Worm (Caenorhabditis elegans): ENCODE measurements around the gene ttbk-8.2.

ttbk-8.2 gene

DNA sequence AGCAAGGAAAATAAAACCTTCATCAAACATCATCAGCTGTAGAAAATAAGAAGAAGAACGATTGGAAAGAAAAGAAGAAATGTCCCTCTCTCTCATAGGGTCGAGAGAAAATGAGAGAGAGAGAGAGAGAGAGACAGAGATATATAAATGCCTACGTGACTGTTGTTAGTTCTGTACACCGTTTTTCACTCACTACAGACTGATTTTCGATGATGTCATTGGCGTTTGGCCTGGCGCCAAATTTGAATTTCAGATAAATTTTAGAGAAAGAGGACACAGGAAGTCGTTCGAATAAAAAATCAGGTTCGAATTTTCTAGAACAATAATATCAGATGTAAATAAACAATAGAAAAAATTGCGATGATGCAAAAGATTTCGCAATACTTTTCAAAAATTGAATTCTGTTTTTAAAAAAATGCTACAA, 24.2 kb downstream of the ttbk-8.2 start (continued):
- peak; percentile 85 for TF ChIP-seq cebp-1 (GFP tag; IDR thresholded peaks at IDR 0.05)
- TF ChIP-seq cebp-1 (tag; optimal IDR thresholded peaks at IDR 0.05), result peak; percentile 94
- no peak for TF ChIP-seq Y56A3A.18 (GFP tag; IDR thresholded peaks at IDR 0.05)
- TF ChIP-seq die-1 (tag; optimal IDR thresholded peaks at IDR 0.05), result no peak
- no peak for TF ChIP-seq F33H1.4 (GFP tag; IDR thresholded peaks at IDR 0.05)
- peak; percentile 48; the same call in 1 of the 2 replicates for TF ChIP-seq K11D2.4 (GFP tag; IDR thresholded peaks at IDR 0.05)
- no peak for TF ChIP-seq nhr-179 (tag; optimal IDR thresholded peaks at IDR 0.05)
- peak; percentile 19 for TF ChIP-seq tbp1 (GFP tag; optimal IDR thresholded peaks at IDR 0.05)
- TF ChIP-seq B0035.1 (tag; optimal IDR thresholded peaks at IDR 0.05), result no peak
- TF ChIP-seq let-526 (GFP tag; IDR thresholded peaks at IDR 0.05), result no peak
- TF ChIP-seq attf-5 (GFP tag; optimal IDR thresholded peaks at IDR 0.05), result peak; percentile 41
- TF ChIP-seq aptf-3 (GFP tag; IDR thresholded peaks at IDR 0.05), result no peak
- peak; percentile 23 for TF ChIP-seq nhr-90 (tag; optimal IDR thresholded peaks at IDR 0.05)
- TF ChIP-seq madf-6 (GFP tag; IDR thresholded peaks at IDR 0.05), result no peak
- TF ChIP-seq egrh-3 (GFP tag; IDR thresholded peaks at IDR 0.05), result no peak
- TF ChIP-seq lin-54 (GFP tag; optimal IDR thresholded peaks at IDR 0.05), result peak; percentile 71
- TF ChIP-seq cebp-2 (GFP tag; IDR thresholded peaks at IDR 0.05), result no peak
- TF ChIP-seq atf-7 (tag; optimal IDR thresholded peaks at IDR 0.05), result peak; percentile 88
- peak; percentile 59; the same call in 1 of the 2 replicates for TF ChIP-seq nfyb-1 (GFP tag; IDR thresholded peaks at IDR 0.05)
- no peak for TF ChIP-seq rpc-1 (optimal IDR thresholded peaks at IDR 0.05)
- TF ChIP-seq rpc-1 (tag; optimal IDR thresholded peaks at IDR 0.05), result no peak
- no peak for TF ChIP-seq ceh-58 (GFP tag; IDR thresholded peaks at IDR 0.05)
- TF ChIP-seq attf-3 (GFP tag; conservative IDR thresholded peaks at IDR 0.05), result no peak
- peak; percentile 43 for TF ChIP-seq somi-1 (GFP tag; optimal IDR thresholded peaks at IDR 0.05)
- TF ChIP-seq nhr-120 (GFP tag; IDR thresholded peaks at IDR 0.05), result no peak
- TF ChIP-seq ZK185.1 (tag; optimal IDR thresholded peaks at IDR 0.05; ENCODE audit: poor library complexity, severe bottlenecking), result no peak

DNA sequence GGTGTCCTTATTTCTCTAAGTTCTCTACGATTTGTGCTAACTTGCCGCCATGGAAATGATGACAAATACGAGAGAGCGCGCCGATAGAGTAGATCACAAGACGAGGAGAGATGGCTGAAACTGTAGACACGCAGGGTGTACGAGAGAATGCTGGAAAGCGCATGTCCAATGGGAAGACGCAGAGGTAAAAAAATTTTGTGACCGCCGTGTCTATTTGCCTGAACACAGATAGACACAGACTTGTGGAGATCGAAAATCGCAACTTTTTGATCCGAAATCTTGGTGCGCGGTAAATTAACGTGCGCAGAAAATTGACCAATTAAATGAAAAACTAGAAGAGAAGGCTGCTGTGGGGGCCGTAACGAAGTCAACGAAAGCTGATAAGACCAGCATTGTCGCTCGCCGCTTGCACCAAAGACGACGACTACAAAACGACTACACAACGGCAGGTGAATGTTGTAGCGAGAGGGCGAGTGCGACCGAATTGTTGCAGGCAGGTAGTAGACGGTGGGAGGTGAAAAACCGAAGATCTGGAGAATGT, 25.5 kb downstream of the ttbk-8.2 start:
- TF ChIP-seq madf-6 (GFP tag; IDR thresholded peaks at IDR 0.05) (peak; percentile 86), ceh-79 (tag; optimal IDR thresholded peaks at IDR 0.05) (no peak), atf-7 (tag; optimal IDR thresholded peaks at IDR 0.05) (peak; percentile 30), chd-7 (tag; optimal IDR thresholded peaks at IDR 0.05) (peak; percentile 35), ZK185.1 (tag; optimal IDR thresholded peaks at IDR 0.05; ENCODE audit: poor library complexity, severe bottlenecking) (peak; percentile 57), madf-10 (tag; optimal IDR thresholded peaks at IDR 0.05) (peak; percentile 51), die-1 (tag; optimal IDR thresholded peaks at IDR 0.05) (peak; percentile 59), xnd-1 (tag; optimal IDR thresholded peaks at IDR 0.05) (peak; percentile 57), ccch-3 (GFP tag; optimal IDR thresholded peaks at IDR 0.05) (no peak), hsf-1 (GFP tag; IDR thresholded peaks at IDR 0.05) (peak; percentile 56; the same call in 1 of the 2 replicates), let-526 (GFP tag; IDR thresholded peaks at IDR 0.05) (no peak), nfyb-1 (GFP tag; IDR thresholded peaks at IDR 0.05) (peak; percentile 58; the same call in 1 of the 2 replicates), tbp1 (GFP tag; optimal IDR thresholded peaks at IDR 0.05) (peak; percentile 28), Y53G8AR.9 (GFP tag; conservative IDR thresholded peaks at IDR 0.05) (no peak), ama-1 (optimal IDR thresholded peaks at IDR 0.05) (no peak), ama-1 (GFP tag; optimal IDR thresholded peaks at IDR 0.05) (no peak), F10E7.11 (tag; optimal IDR thresholded peaks at IDR 0.05) (no peak), snpc-1.3 (tag; optimal IDR thresholded peaks at IDR 0.05; ENCODE audit: insufficient read depth) (no peak), snpc-4 (GFP tag; optimal IDR thresholded peaks at IDR 0.05) (no peak), snpc-4 (tag; optimal IDR thresholded peaks at IDR 0.05) (peak; percentile 25 to 68 (median 48)), repo-1 (tag; optimal IDR thresholded peaks at IDR 0.05) (no peak), sdz-38 (tag; optimal IDR thresholded peaks at IDR 0.05) (no peak), rpc-1 (optimal IDR thresholded peaks at IDR 0.05) (no peak), rpc-1 (tag; optimal IDR thresholded peaks at IDR 0.05) (no peak), ztf-25 (GFP tag; IDR thresholded peaks at IDR 0.05) (no peak), unc-62 (GFP tag; optimal IDR thresholded peaks at IDR 0.05) (no peak), lag-1 (GFP tag; IDR thresholded peaks at IDR 0.05) (no peak), somi-1 (GFP tag; optimal IDR thresholded peaks at IDR 0.05) (peak; percentile 56), attf-3 (GFP tag; conservative IDR thresholded peaks at IDR 0.05) (0 out of 2 replicates have a peak, but pooled peaks have one; percentile 22), B0336.3 (GFP tag; IDR thresholded peaks at IDR 0.05) (peak; percentile 68), lin-26 (GFP tag; IDR thresholded peaks at IDR 0.05) (peak; percentile 44; the same call in 1 of the 2 replicates), zfh-2 (GFP tag; conservative IDR thresholded peaks at IDR 0.05) (peak; percentile 80; the same call in 1 of the 2 replicates)
